Fruit fly (Drosophila melanogaster): ENCODE data around the gene tos.

tos gene

dm6 chr2L:18677910-18678639, 3.8 kb downstream of the tos start (continued):
- TF ChIP-seq Ssrp (tag; optimal IDR thresholded peaks at IDR 0.05) = no peak
- no peak for TF ChIP-seq CG4617 (GFP tag; optimal IDR thresholded peaks at IDR 0.05; ENCODE audit: borderline replicate concordance)
- TF ChIP-seq cato (GFP tag; optimal IDR thresholded peaks at IDR 0.05; ENCODE audit: borderline replicate concordance) = no peak
- TF ChIP-seq Xbp1 (GFP tag; optimal IDR thresholded peaks at IDR 0.05) = peak; percentile 17
- no peak for TF ChIP-seq maf-S (GFP tag; optimal IDR thresholded peaks at IDR 0.05)
- TF ChIP-seq gem (tag; optimal IDR thresholded peaks at IDR 0.05) = no peak
- no peak for TF ChIP-seq Hand (GFP tag; optimal IDR thresholded peaks at IDR 0.05)
- no peak for TF ChIP-seq bigmax (GFP tag; optimal IDR thresholded peaks at IDR 0.05)
- no peak for TF ChIP-seq Hey (tag; optimal IDR thresholded peaks at IDR 0.05)
- no peak for TF ChIP-seq ftz-f1 (GFP tag; optimal IDR thresholded peaks at IDR 0.05)
- no peak for TF ChIP-seq jumu (GFP tag; optimal IDR thresholded peaks at IDR 0.05)
- TF ChIP-seq NC2α (GFP tag; optimal IDR thresholded peaks at IDR 0.05) = no peak
- no peak for TF ChIP-seq yki (optimal IDR thresholded peaks at IDR 0.05)
- TF ChIP-seq D19B (GFP tag; optimal IDR thresholded peaks at IDR 0.05) = no peak
- TF ChIP-seq CG8944 (GFP tag; optimal IDR thresholded peaks at IDR 0.05) = no peak
- no peak for TF ChIP-seq pan (optimal IDR thresholded peaks at IDR 0.05)
- TF ChIP-seq pan (GFP tag; optimal IDR thresholded peaks at IDR 0.05 in 1 of 2, IDR thresholded peaks at IDR 0.05 in 1 of 2) = no peak
- no peak for TF ChIP-seq CG10543 (GFP tag; optimal IDR thresholded peaks at IDR 0.05)
- peak; percentile 28 for TF ChIP-seq mam (GFP tag; optimal IDR thresholded peaks at IDR 0.05)
- TF ChIP-seq D (optimal IDR thresholded peaks at IDR 0.05) = no peak
- no peak for TF ChIP-seq D (GFP tag; optimal IDR thresholded peaks at IDR 0.05)
- no peak for TF ChIP-seq CG16815 (GFP tag; optimal IDR thresholded peaks at IDR 0.05)
- TF ChIP-seq corto (GFP tag; optimal IDR thresholded peaks at IDR 0.05) = no peak
- no peak for TF ChIP-seq Meics (GFP tag; optimal IDR thresholded peaks at IDR 0.05)
- TF ChIP-seq CG31224 (GFP tag; IDR thresholded peaks at IDR 0.05) = no peak
- TF ChIP-seq CG4854 (GFP tag; optimal IDR thresholded peaks at IDR 0.05) = no peak
- TF ChIP-seq btn (GFP tag; optimal IDR thresholded peaks at IDR 0.05) = no peak
- TF ChIP-seq CG16813 (GFP tag; IDR thresholded peaks at IDR 0.05; ENCODE audit: partially characterized antibody) = no peak
- TF ChIP-seq h (optimal IDR thresholded peaks at IDR 0.05) = no peak
- no peak for TF ChIP-seq ATbp (GFP tag; optimal IDR thresholded peaks at IDR 0.05)
- peak; percentile 12 for TF ChIP-seq CG15011 (GFP tag; optimal IDR thresholded peaks at IDR 0.05)
- no peak for TF ChIP-seq Blimp-1 (GFP tag; optimal IDR thresholded peaks at IDR 0.05)
- peak; percentile 33 for TF ChIP-seq NfI (GFP tag; optimal IDR thresholded peaks at IDR 0.05)
- peak; percentile 7; the same call in 1 of the 2 replicates for TF ChIP-seq lmd (GFP tag; IDR thresholded peaks at IDR 0.05)
- TF ChIP-seq inv (GFP tag; IDR thresholded peaks at IDR 0.05; ENCODE audit: partially characterized antibody) = no peak
- TF ChIP-seq Atf-2 (GFP tag; optimal IDR thresholded peaks at IDR 0.05) = no peak
- TF ChIP-seq CG6765 (GFP tag; optimal IDR thresholded peaks at IDR 0.05) = no peak
- TF ChIP-seq tgo (GFP tag; IDR thresholded peaks at IDR 0.05) = no peak
- TF ChIP-seq nerfin-1 (tag; optimal IDR thresholded peaks at IDR 0.05) = no peak
- TF ChIP-seq CG9215 (GFP tag; IDR thresholded peaks at IDR 0.05) = peak; percentile 7; the same call in 1 of the 2 replicates
- no peak for TF ChIP-seq CG2889 (GFP tag; IDR thresholded peaks at IDR 0.05)
- no peak for TF ChIP-seq ato (GFP tag; IDR thresholded peaks at IDR 0.05; ENCODE audit: partially characterized antibody)
- TF ChIP-seq dm (GFP tag; optimal IDR thresholded peaks at IDR 0.05) = no peak
- TF ChIP-seq CG16779 (GFP tag; IDR thresholded peaks at IDR 0.05) = no peak
- peak; percentile 4 for TF ChIP-seq CG6654 (GFP tag; optimal IDR thresholded peaks at IDR 0.05)
- TF ChIP-seq CG30020 (tag; optimal IDR thresholded peaks at IDR 0.05) = no peak
- TF ChIP-seq wdn (GFP tag; IDR thresholded peaks at IDR 0.05) = no peak
- TF ChIP-seq ham (GFP tag; IDR thresholded peaks at IDR 0.05) = no peak
- TF ChIP-seq CG17829 (tag; optimal IDR thresholded peaks at IDR 0.05) = no peak
- TF ChIP-seq Rx (GFP tag; IDR thresholded peaks at IDR 0.05) = no peak
- TF ChIP-seq zfh1 (GFP tag; IDR thresholded peaks at IDR 0.05) = no peak

All from whole organism, embryonic.